Worm (Caenorhabditis elegans) whole organism, L1 larva: Measurements from ENCODE around the gene srlf-15.
A peak's percentile ranks its signal among the peaks of the same experiment; 100 is the strongest.

ENCODE experiments used
- C04F5.9 ChIP-seq: sonication (generic microtip); optimal IDR thresholded peaks from 2 replicates; lab custom pipeline; 2016; ENCODE audit warnings: missing genetic modification characterization, missing compliant biosample characterization
- C16A3.4 ChIP-seq: fragments of 150-350 bp; optimal IDR thresholded peaks from 2 replicates; lab custom pipeline; 2014; ENCODE audit warnings: missing biosample characterization, missing genetic modification characterization
- C34B4.2 ChIP-seq: sonication (generic microtip); optimal IDR thresholded peaks from 2 replicates; lab custom pipeline; 2017; ENCODE audit warnings: mild to moderate bottlenecking, missing genetic modification characterization, missing compliant biosample characterization
- aha-1 ChIP-seq: fragments of 150-350 bp; optimal IDR thresholded peaks from 2 replicates; lab custom pipeline; 2014; ENCODE audit warnings: missing biosample characterization, missing genetic modification characterization
- alr-1 ChIP-seq: fragments of 200-800 bp; sonication (Bioruptor generic); optimal IDR thresholded peaks from 2 replicates; lab custom pipeline; 2018; ENCODE audit warnings: borderline replicate concordance, mild to moderate bottlenecking, missing genetic modification characterization, missing compliant biosample characterization
- aly-2 ChIP-seq: fragments of 150-350 bp; optimal IDR thresholded peaks from 2 replicates; lab custom pipeline; 2014; ENCODE audit warnings: missing biosample characterization, missing genetic modification characterization
- blmp-1 ChIP-seq: fragments of 150-350 bp; optimal IDR thresholded peaks from 2 replicates; lab custom pipeline; 2014; ENCODE audit warnings: missing biosample characterization, missing genetic modification characterization
- ceh-63 ChIP-seq: fragments of 200-800 bp; sonication (Bioruptor generic); optimal IDR thresholded peaks from 2 replicates; lab custom pipeline; 2018; ENCODE audit warnings: mild to moderate bottlenecking, missing genetic modification characterization, missing compliant biosample characterization
- ceh-90 ChIP-seq: sonication (generic microtip); optimal IDR thresholded peaks from 2 replicates; lab custom pipeline; 2016; ENCODE audit warnings: missing genetic modification characterization, missing compliant biosample characterization
- efl-3 ChIP-seq: fragments of 200-800 bp; sonication (Bioruptor generic); optimal IDR thresholded peaks from 2 replicates; lab custom pipeline; 2018; ENCODE audit warnings: mild to moderate bottlenecking, missing genetic modification characterization, missing compliant biosample characterization
- elt-2 ChIP-seq: sonication (generic microtip); optimal IDR thresholded peaks from 2 replicates; lab custom pipeline; 2016; ENCODE audit warnings: missing genetic modification characterization, mild to moderate bottlenecking, inconsistent platforms, missing compliant biosample characterization, missing genetic modification reagents
- ets-5 ChIP-seq: fragments of 200-800 bp; sonication (Bioruptor generic); IDR thresholded peaks from 2 replicates; pipeline ENCODE4 v1.3.6; 2022; ENCODE audit warnings: missing genetic modification characterization, missing compliant biosample characterization
- fkh-4 ChIP-seq: sonication (generic microtip); optimal IDR thresholded peaks from 2 replicates; lab custom pipeline; 2016; ENCODE audit warnings: missing compliant biosample characterization, missing genetic modification characterization, borderline replicate concordance
- hlh-17 ChIP-seq: fragments of 200-800 bp; sonication (Bioruptor generic); optimal IDR thresholded peaks from 2 replicates; lab custom pipeline; 2018; ENCODE audit warnings: missing genetic modification characterization, mild to moderate bottlenecking, missing compliant biosample characterization, moderate library complexity, borderline replicate concordance
- hlh-4 ChIP-seq: sonication (generic microtip); optimal IDR thresholded peaks from 2 replicates; lab custom pipeline; 2016; ENCODE audit warnings: mild to moderate bottlenecking, missing genetic modification characterization, missing compliant biosample characterization
- isw-1 ChIP-seq: fragments of 200-800 bp; sonication (Bioruptor generic); IDR thresholded peaks from 2 replicates; pipeline ENCODE4 v1.3.6; 2022; ENCODE audit warnings: missing genetic modification characterization, missing compliant biosample characterization
- lin-14 ChIP-seq: fragments of 200-800 bp; sonication (Bioruptor generic); optimal IDR thresholded peaks from 2 replicates; lab custom pipeline; 2018; ENCODE audit warnings: mild to moderate bottlenecking, missing genetic modification characterization, moderate library complexity, missing compliant biosample characterization
- lin-35 ChIP-seq, 2 experiments: fragments of 150-350 bp; optimal IDR thresholded peaks; 2 replicates each; lab custom pipeline; 2014; ENCODE audit warnings: missing biosample characterization in 2 of 2, missing genetic modification characterization in 2 of 2, missing genetic modification reagents in 2 of 2
- lin-39 ChIP-seq: fragments of 150-350 bp; optimal IDR thresholded peaks from 2 replicates; lab custom pipeline; 2014; ENCODE audit warnings: missing biosample characterization, missing genetic modification reagents, missing genetic modification characterization
- lir-3 ChIP-seq: sonication (generic microtip); optimal IDR thresholded peaks from 2 replicates; lab custom pipeline; 2016; ENCODE audit warnings: mild to moderate bottlenecking, missing genetic modification characterization, moderate library complexity, missing compliant biosample characterization; ENCODE audit not compliant: poor library complexity
- lsy-2 ChIP-seq, 2 experiments: fragments of 150-350 bp; optimal IDR thresholded peaks; 2 replicates each; lab custom pipeline; 2014; ENCODE audit warnings: missing biosample characterization in 2 of 2, missing genetic modification characterization in 2 of 2
- nhr-11 ChIP-seq: fragments of 150-350 bp; optimal IDR thresholded peaks from 2 replicates; lab custom pipeline; 2014; ENCODE audit warnings: missing biosample characterization, missing genetic modification characterization
- nhr-12 ChIP-seq: sonication (generic microtip); optimal IDR thresholded peaks from 2 replicates; lab custom pipeline; 2017; ENCODE audit warnings: missing biosample characterization, missing genetic modification characterization
- nhr-19 ChIP-seq: fragments of 200-800 bp; sonication (Bioruptor generic); conservative IDR thresholded peaks from 2 replicates; pipeline ENCODE4 v1.3.6; 2022; ENCODE audit warnings: missing genetic modification characterization, missing compliant biosample characterization
- nhr-28 ChIP-seq: fragments of 150-350 bp; optimal IDR thresholded peaks from 2 replicates; lab custom pipeline; 2014; ENCODE audit warnings: missing biosample characterization, missing genetic modification characterization
- nhr-71 ChIP-seq: sonication (generic microtip); optimal IDR thresholded peaks from 2 replicates; lab custom pipeline; 2016; ENCODE audit warnings: mild to moderate bottlenecking, missing genetic modification characterization, moderate library complexity, missing compliant biosample characterization
- nhr-77 ChIP-seq: fragments of 150-350 bp; optimal IDR thresholded peaks from 2 replicates; lab custom pipeline; 2014; ENCODE audit warnings: missing biosample characterization, missing genetic modification characterization
- nhr-84 ChIP-seq: sonication (generic microtip); optimal IDR thresholded peaks from 2 replicates; lab custom pipeline; 2017; ENCODE audit warnings: missing biosample characterization, missing genetic modification characterization
- nhr-85 ChIP-seq: sonication (generic microtip); peaks from one replicate; lab custom pipeline; 2016; ENCODE audit warnings: missing genetic modification characterization, inconsistent platforms, missing compliant biosample characterization
- nhr-90 ChIP-seq: sonication (generic microtip); optimal IDR thresholded peaks from 2 replicates; lab custom pipeline; 2016; ENCODE audit warnings: mild to moderate bottlenecking, missing genetic modification characterization, missing compliant biosample characterization; ENCODE audit not compliant: poor library complexity
- rnt-1 ChIP-seq: sonication (generic microtip); optimal IDR thresholded peaks from 2 replicates; lab custom pipeline; 2016; ENCODE audit warnings: mild to moderate bottlenecking, missing genetic modification characterization, moderate library complexity, missing compliant biosample characterization
- snpc-4 ChIP-seq: fragments of 150-350 bp; optimal IDR thresholded peaks from 2 replicates; lab custom pipeline; 2014; ENCODE audit warnings: missing biosample characterization, missing genetic modification characterization
- snu-23 ChIP-seq: sonication (generic microtip); optimal IDR thresholded peaks from 2 replicates; lab custom pipeline; 2016; ENCODE audit warnings: missing genetic modification characterization, missing compliant biosample characterization
- sox-4 ChIP-seq: sonication (generic microtip); optimal IDR thresholded peaks from 2 replicates; lab custom pipeline; 2016; ENCODE audit warnings: missing genetic modification characterization, missing compliant biosample characterization
- sptf-1 ChIP-seq: fragments of 150-350 bp; optimal IDR thresholded peaks from 2 replicates; lab custom pipeline; 2014; ENCODE audit warnings: missing biosample characterization, missing genetic modification characterization
- sup-37 ChIP-seq: fragments of 200-800 bp; sonication (Bioruptor generic); optimal IDR thresholded peaks from 2 replicates; lab custom pipeline; 2018; ENCODE audit warnings: mild to moderate bottlenecking, missing genetic modification characterization, missing compliant biosample characterization
- swsn-7 ChIP-seq: sonication (generic microtip); optimal IDR thresholded peaks from 2 replicates; lab custom pipeline; 2016; ENCODE audit warnings: missing genetic modification characterization, missing compliant biosample characterization
- tbx-2 ChIP-seq: sonication (generic microtip); optimal IDR thresholded peaks from 2 replicates; lab custom pipeline; 2016; ENCODE audit warnings: missing genetic modification characterization, missing compliant biosample characterization
- unc-130 ChIP-seq: fragments of 150-350 bp; optimal IDR thresholded peaks from 2 replicates; lab custom pipeline; 2017; ENCODE audit warnings: missing biosample characterization, missing genetic modification characterization, inconsistent platforms
- unc-30 ChIP-seq: sonication (generic microtip); optimal IDR thresholded peaks from 2 replicates; lab custom pipeline; 2017; ENCODE audit warnings: missing biosample characterization, missing genetic modification characterization
- unc-62 ChIP-seq: fragments of 150-350 bp; optimal IDR thresholded peaks from 2 replicates; lab custom pipeline; 2014; ENCODE audit warnings: missing biosample characterization, missing genetic modification reagents, missing genetic modification characterization
- unc-98 ChIP-seq: fragments of 200-800 bp; sonication (Bioruptor generic); IDR thresholded peaks from 2 replicates; pipeline ENCODE4 v1.3.6; 2022; ENCODE audit warnings: missing genetic modification characterization, missing compliant biosample characterization
- zip-4 ChIP-seq: fragments of 200-800 bp; sonication (Bioruptor generic); optimal IDR thresholded peaks from 2 replicates; lab custom pipeline; 2018; ENCODE audit warnings: mild to moderate bottlenecking, missing genetic modification characterization, moderate library complexity, missing compliant biosample characterization

The srlf-15 gene

DNA sequence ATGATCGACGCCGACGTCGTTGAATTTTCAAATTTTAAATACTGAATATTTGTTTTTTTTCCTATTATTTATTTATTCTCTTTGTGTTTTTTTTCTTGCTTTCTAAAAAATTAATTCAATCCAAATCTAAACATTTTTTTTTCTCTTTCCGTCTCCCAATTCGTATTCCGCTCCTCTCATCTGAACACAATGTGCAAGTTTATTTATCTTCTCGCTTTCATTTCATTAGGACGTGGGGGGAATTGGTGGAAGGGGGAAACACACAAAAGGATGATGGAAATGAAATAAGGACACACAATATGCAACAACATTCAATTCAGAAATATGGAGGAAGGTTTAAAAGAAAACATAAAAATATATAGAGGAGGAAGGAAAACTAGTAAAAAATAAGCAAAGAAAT is 8.1 kb upstream of the srlf-15 start:
- no peak for TF ChIP-seq nhr-28
- TF ChIP-seq zip-4 (GFP tag; lab: Kevin White, UChicago), result no peak
- no peak for TF ChIP-seq hlh-17 (GFP tag; lab: Kevin White, UChicago)
- TF ChIP-seq hlh-4 (tag; lab: Kevin White, UChicago), result no peak
- TF ChIP-seq aly-2, result peak; percentile 9
- TF ChIP-seq aha-1 (tag; lab: Kevin White, UChicago), result no peak
- no peak for TF ChIP-seq efl-3 (GFP tag; lab: Kevin White, UChicago)
- peak; percentile 7 for TF ChIP-seq lin-14
- TF ChIP-seq C04F5.9 (tag; lab: Kevin White, UChicago), result no peak
- TF ChIP-seq tbx-2 (tag; lab: Kevin White, UChicago), result no peak

DNA sequence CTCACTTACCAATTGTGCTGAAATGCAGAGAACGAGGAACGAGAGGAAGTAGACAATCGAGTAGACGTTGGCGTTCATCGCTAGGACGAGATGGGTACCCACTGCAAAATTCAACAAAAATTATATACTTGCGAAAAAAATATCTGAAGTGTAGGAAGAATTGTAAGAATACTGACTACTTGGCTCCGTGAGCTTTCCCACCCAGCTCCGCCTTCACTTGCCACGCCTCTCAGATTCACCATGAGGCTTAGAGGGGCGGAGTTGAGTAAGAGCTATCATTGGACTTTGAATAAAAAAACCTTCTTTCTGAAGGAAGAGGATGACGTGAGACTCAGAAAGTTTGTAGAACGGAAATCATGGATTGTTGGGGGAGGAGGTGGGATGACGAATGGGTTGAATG is 5.6 kb upstream of the srlf-15 start, which contains the start of gene nlp-18:
TSS of gene nlp-18 (minus strand) at position 101 of the 400 bp plus-strand sequence.
- TF ChIP-seq unc-130 (tag; lab: Kevin White, UChicago) (no peak), C16A3.4 (no peak), unc-30 (tag; lab: Kevin White, UChicago) (no peak), elt-2 (no peak), lir-3 (no peak), sptf-1 (no peak), snu-23 (GFP tag; lab: Kevin White, UChicago) (no peak), nhr-77 (tag; lab: Kevin White, UChicago) (no peak), hlh-4 (tag; lab: Kevin White, UChicago) (no peak), lin-35 (GFP tag; optimal IDR thresholded peaks at IDR 0.05; lab: Kevin White, UChicago) (no peak), alr-1 (no peak), nhr-28 (no peak), rnt-1 (tag; lab: Kevin White, UChicago) (no peak), unc-98 (GFP tag; lab: Robert Waterston, UW) (no peak), aly-2 (no peak), C04F5.9 (tag; lab: Kevin White, UChicago) (no peak)

DNA sequence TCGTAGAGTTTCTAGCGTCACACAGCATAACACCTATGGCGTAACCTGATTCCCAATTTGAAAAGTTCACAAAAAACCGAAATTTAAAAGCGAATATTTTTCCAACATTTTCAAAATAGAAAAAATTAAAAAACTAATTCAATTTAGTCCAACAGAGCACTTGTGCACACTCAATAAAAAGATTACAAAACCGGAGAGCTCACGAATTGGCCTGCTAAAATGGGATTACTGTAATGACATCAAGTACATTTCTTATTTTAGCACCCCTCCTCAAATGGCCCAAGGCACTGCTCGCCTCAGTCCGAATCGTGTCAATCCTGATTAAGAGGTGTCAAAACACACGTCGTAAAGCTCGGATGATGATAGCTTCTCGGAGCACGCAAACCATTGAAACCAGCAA is 3.1 kb upstream of the srlf-15 start:
- TF ChIP-seq aha-1 (tag; lab: Kevin White, UChicago) (no peak), lin-39 (tag; lab: Kevin White, UChicago) (no peak), ets-5 (no peak), C16A3.4 (no peak), C34B4.2 (no peak), ceh-63 (GFP tag; lab: Kevin White, UChicago) (no peak), nhr-90 (tag; lab: Kevin White, UChicago) (no peak), nhr-71 (no peak), rnt-1 (tag; lab: Kevin White, UChicago) (no peak), lin-35 (GFP tag; optimal IDR thresholded peaks at IDR 0.05; lab: Kevin White, UChicago) (no peak), tbx-2 (tag; lab: Kevin White, UChicago) (no peak), swsn-7 (tag; lab: Kevin White, UChicago) (no peak)
- TF ChIP-seq, all 84 proteins: peak for 0

DNA sequence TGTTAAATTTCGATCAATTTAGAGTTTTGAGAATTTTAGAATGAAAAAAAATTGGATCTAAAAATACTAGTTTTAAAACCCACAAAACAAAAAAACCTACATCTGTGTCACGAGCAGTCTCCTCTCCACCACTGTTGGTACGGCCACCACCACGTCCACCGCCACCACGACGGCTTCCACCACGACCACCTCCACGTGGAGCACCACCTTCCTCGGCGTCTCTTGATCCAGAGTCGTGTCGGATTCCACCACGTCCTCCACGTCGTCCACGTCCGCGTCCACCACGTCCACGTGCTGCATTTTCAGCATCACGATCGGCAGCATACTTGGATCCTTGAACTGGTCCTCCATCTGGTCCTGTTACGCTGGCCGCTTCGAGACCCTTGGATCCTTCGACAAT is 4.3 kb downstream of the srlf-15 start:
- TF ChIP-seq nhr-84 (tag; lab: Kevin White, UChicago), result no peak
- peak; percentile 48 for TF ChIP-seq nhr-85

DNA sequence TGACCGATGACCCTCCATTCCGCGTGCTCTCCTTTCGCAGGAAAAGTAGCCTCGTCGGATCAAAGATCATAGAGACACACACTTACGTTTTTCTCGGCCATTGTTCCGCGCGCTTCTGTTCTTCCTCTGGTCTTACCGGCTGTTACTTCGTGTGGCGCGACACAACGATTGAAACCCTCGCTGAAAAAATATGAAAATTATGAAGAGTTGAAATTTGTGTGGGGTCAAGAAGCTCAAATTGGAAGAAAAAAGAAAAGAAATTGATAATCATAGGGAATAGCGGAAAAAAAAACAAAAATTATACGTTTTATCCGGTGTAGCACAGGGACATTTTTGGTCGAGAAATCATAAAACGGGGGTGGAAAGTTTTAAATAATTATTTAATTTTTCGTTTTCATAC is 5.2 kb downstream of the srlf-15 start, which contains the start of gene cey-1:
TSS of gene cey-1 (minus strand) at position 180 of the 400 bp plus-strand sequence.
- TF ChIP-seq blmp-1 (tag; lab: Kevin White, UChicago) (peak; percentile 5), sox-4 (tag; lab: Kevin White, UChicago) (no peak)

DNA sequence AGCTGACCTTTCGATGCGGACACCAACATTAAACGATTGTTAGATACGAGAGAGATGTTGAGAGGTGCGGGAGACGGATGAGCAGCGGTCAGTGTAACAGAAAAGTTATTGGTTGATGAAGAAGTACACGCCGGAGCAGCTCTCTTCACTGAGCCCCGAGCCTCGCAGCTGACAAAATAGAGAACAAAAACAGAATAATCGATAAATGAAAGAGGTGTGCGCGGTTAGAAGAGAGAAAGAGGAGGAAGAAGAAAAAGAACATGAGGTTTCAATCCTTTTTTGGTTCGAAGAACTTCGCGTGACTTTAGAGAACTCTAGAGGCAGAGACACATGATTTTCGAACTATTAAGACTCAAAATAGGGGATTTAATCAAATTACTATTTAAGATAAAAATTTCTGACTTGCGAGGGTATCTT is 6.0 kb downstream of the srlf-15 start:
- TF ChIP-seq nhr-11 (tag; lab: Kevin White, UChicago), result no peak
- TF ChIP-seq lsy-2 (tag; optimal IDR thresholded peaks at IDR 0.05; lab: Kevin White, UChicago), result peak in 1 of 2 experiments; percentile 51
- TF ChIP-seq efl-3 (GFP tag; lab: Kevin White, UChicago), result no peak
- TF ChIP-seq nhr-12, result no peak
- peak; percentile 55 for TF ChIP-seq nhr-85
- TF ChIP-seq sup-37 (GFP tag; lab: Kevin White, UChicago), result no peak
- no peak for TF ChIP-seq zip-4 (GFP tag; lab: Kevin White, UChicago)
- no peak for TF ChIP-seq elt-2
- TF ChIP-seq ets-5, result no peak
- peak; percentile 35 for TF ChIP-seq nhr-19 (GFP tag; lab: Robert Waterston, UW)
- TF ChIP-seq isw-1 (GFP tag; lab: Robert Waterston, UW), result no peak
- no peak for TF ChIP-seq fkh-4 (tag; lab: Kevin White, UChicago)
- no peak for TF ChIP-seq snpc-4 (tag; lab: Kevin White, UChicago)
- no peak for TF ChIP-seq tbx-2 (tag; lab: Kevin White, UChicago)
- no peak for TF ChIP-seq unc-62 (GFP tag; lab: Kevin White, UChicago)
- no peak for TF ChIP-seq ceh-90 (tag; lab: Kevin White, UChicago)
- peak; percentile 13 to 36 for TF ChIP-seq lin-35 (GFP tag; optimal IDR thresholded peaks at IDR 0.05; lab: Kevin White, UChicago)
